Worm (Caenorhabditis elegans) whole organism, L1 larva: Measurements from ENCODE around the gene F21C10.10.

Source experiments
- ceh-82 ChIP-seq, 3 experiments: fragments of 150-350 bp in 1 of 3; sonication (generic microtip) in 2 of 3; optimal IDR thresholded peaks; 2 replicates each; lab custom pipeline; 2014 to 2017; ENCODE audit warnings: missing biosample characterization in 3 of 3, missing genetic modification characterization in 3 of 3
- ces-1 ChIP-seq: fragments of 150-350 bp; optimal IDR thresholded peaks from 2 replicates; lab custom pipeline; 2014; ENCODE audit warnings: missing biosample characterization, missing genetic modification reagents, missing genetic modification characterization
- fos-1 ChIP-seq: fragments of 150-350 bp; optimal IDR thresholded peaks from 2 replicates; lab custom pipeline; 2014; ENCODE audit warnings: missing biosample characterization, missing genetic modification characterization
- lin-14 ChIP-seq: fragments of 200-800 bp; sonication (Bioruptor generic); optimal IDR thresholded peaks from 2 replicates; lab custom pipeline; 2018; ENCODE audit warnings: mild to moderate bottlenecking, missing genetic modification characterization, moderate library complexity, missing compliant biosample characterization
- lin-39 ChIP-seq: fragments of 150-350 bp; optimal IDR thresholded peaks from 2 replicates; lab custom pipeline; 2014; ENCODE audit warnings: missing biosample characterization, missing genetic modification reagents, missing genetic modification characterization
- lsy-2 ChIP-seq, 2 experiments: fragments of 150-350 bp; optimal IDR thresholded peaks; 2 replicates each; lab custom pipeline; 2014; ENCODE audit warnings: missing biosample characterization in 2 of 2, missing genetic modification characterization in 2 of 2
- mab-9 ChIP-seq: fragments of 200-800 bp; sonication (Bioruptor generic); IDR thresholded peaks from 2 replicates; pipeline ENCODE4 v1.3.6; 2022; ENCODE audit warnings: missing genetic modification reagents, missing genetic modification characterization, missing compliant biosample characterization
- mdl-1 ChIP-seq, 2 experiments: fragments of 150-350 bp; optimal IDR thresholded peaks; 2 replicates each; lab custom pipeline; 2014 to 2017; ENCODE audit warnings: missing biosample characterization in 2 of 2, missing genetic modification characterization in 2 of 2, inconsistent platforms in 1 of 2
- nhr-19 ChIP-seq: fragments of 200-800 bp; sonication (Bioruptor generic); conservative IDR thresholded peaks from 2 replicates; pipeline ENCODE4 v1.3.6; 2022; ENCODE audit warnings: missing genetic modification characterization, missing compliant biosample characterization
- nhr-77 ChIP-seq: fragments of 150-350 bp; optimal IDR thresholded peaks from 2 replicates; lab custom pipeline; 2014; ENCODE audit warnings: missing biosample characterization, missing genetic modification characterization
- pqm-1 ChIP-seq: sonication (generic microtip); optimal IDR thresholded peaks from 3 replicates; lab custom pipeline; 2017; ENCODE audit warnings: missing biosample characterization, missing genetic modification characterization
- snpc-4 ChIP-seq: fragments of 150-350 bp; optimal IDR thresholded peaks from 2 replicates; lab custom pipeline; 2014; ENCODE audit warnings: missing biosample characterization, missing genetic modification characterization
- tlp-1 ChIP-seq: fragments of 150-350 bp; optimal IDR thresholded peaks from 2 replicates; lab custom pipeline; 2014; ENCODE audit warnings: missing biosample characterization, missing genetic modification characterization
- unc-30 ChIP-seq: sonication (generic microtip); optimal IDR thresholded peaks from 2 replicates; lab custom pipeline; 2017; ENCODE audit warnings: missing biosample characterization, missing genetic modification characterization

- no peak for TF ChIP-seq nhr-77 (tag; lab: Kevin White, UChicago)
- no peak for TF ChIP-seq lin-39 (tag; lab: Kevin White, UChicago)
- TF ChIP-seq pqm-1 (tag; lab: Kevin White, UChicago): no peak
- no peak for TF ChIP-seq lin-14
- no peak for TF ChIP-seq tlp-1 (tag; lab: Kevin White, UChicago)
- no peak for TF ChIP-seq ceh-82 (tag; optimal IDR thresholded peaks at IDR 0.05; lab: Kevin White, UChicago)
- no peak for TF ChIP-seq nhr-19
- no peak for TF ChIP-seq unc-30
- TF ChIP-seq mab-9 (GFP tag; lab: Robert Waterston, UW): no peak
- no peak for TF ChIP-seq ces-1 (GFP tag; lab: Kevin White, UChicago)
- TF ChIP-seq mdl-1 (tag; optimal IDR thresholded peaks at IDR 0.05; lab: Kevin White, UChicago): no peak
- TF ChIP-seq snpc-4: no peak
- no peak for TF ChIP-seq fos-1 (tag; lab: Kevin White, UChicago)
- TF ChIP-seq lsy-2 (tag; optimal IDR thresholded peaks at IDR 0.05; lab: Kevin White, UChicago): no peak
Measured at ce11 chrV:9109281-9109680, 13.2 kb downstream of the F21C10.10 start, which contains the start of gene pqn-31.
